Worm (Caenorhabditis elegans): Measurements from ENCODE around the gene bgal-2.

ce11 chrX:6823218-6823979, 39.2 kb downstream of the bgal-2 start, which contains the start of gene gei-15:
- TF ChIP-seq sptf-1 (tag; optimal IDR thresholded peaks at IDR 0.05) (no peak), lin-39 (tag; optimal IDR thresholded peaks at IDR 0.05) (no peak), fos-1 (tag; optimal IDR thresholded peaks at IDR 0.05) (no peak), zag-1 (tag; optimal IDR thresholded peaks at IDR 0.05) (no peak), ztf-11 (tag; optimal IDR thresholded peaks at IDR 0.05) (no peak), vab-15 (tag; optimal IDR thresholded peaks at IDR 0.05) (no peak), pqm-1 (tag; optimal IDR thresholded peaks at IDR 0.05) (no peak), isw-1 (GFP tag; IDR thresholded peaks at IDR 0.05) (no peak), nhr-11 (tag; optimal IDR thresholded peaks at IDR 0.05) (no peak), nhr-90 (tag; optimal IDR thresholded peaks at IDR 0.05; ENCODE audit: poor library complexity) (no peak), mdl-1 (tag; optimal IDR thresholded peaks at IDR 0.05) (no peak), snpc-4 (tag; optimal IDR thresholded peaks at IDR 0.05) (no peak), nhr-76 (tag; optimal IDR thresholded peaks at IDR 0.05) (no peak)

Data from whole organism, L1 larva.